Worm (Caenorhabditis elegans): ENCODE data around the gene Y75B8A.6.

Gene Y75B8A.6

DNA sequence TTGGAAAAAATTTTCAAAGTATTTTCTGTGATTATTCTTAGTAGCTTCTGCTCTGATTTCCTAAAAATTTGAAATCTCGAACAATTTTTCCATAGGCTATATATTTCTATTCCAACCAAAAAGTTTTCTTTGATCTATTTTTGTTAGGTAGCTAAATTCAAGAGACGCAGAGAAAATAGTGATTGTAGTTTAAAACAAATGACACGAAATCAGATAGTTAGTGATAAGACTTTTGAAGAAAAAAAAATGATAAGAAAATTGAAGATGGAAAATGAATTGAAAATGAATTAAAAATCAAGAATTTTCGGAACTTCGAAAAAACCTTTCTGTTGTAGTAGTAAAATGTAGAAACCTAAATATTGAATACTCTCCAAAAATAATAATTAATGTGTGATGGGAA lies 5.4 kb upstream of the Y75B8A.6 start:
- TF ChIP-seq R02D3.7 (tag; optimal IDR thresholded peaks at IDR 0.05) = no peak
- TF ChIP-seq nhr-77 (tag; optimal IDR thresholded peaks at IDR 0.05) = no peak
- TF ChIP-seq skn-1 (tag; optimal IDR thresholded peaks at IDR 0.05) = peak; percentile 29
- TF ChIP-seq Y55F3AM.14 (GFP tag; optimal IDR thresholded peaks at IDR 0.05) = no peak
- TF ChIP-seq gmeb-1 (tag; optimal IDR thresholded peaks at IDR 0.05) = no peak
- TF ChIP-seq fos-1 (tag; optimal IDR thresholded peaks at IDR 0.05) = peak; percentile 81
- TF ChIP-seq nhr-6 (tag; optimal IDR thresholded peaks at IDR 0.05) = no peak
- no peak for TF ChIP-seq peb-1 (tag; optimal IDR thresholded peaks at IDR 0.05)
- TF ChIP-seq aly-2 (tag; optimal IDR thresholded peaks at IDR 0.05) = no peak
- TF ChIP-seq ceh-82 (tag; optimal IDR thresholded peaks at IDR 0.05) = no peak
- peak; percentile 56 for TF ChIP-seq crh-2 (tag; optimal IDR thresholded peaks at IDR 0.05)
- TF ChIP-seq nhr-21 (tag; optimal IDR thresholded peaks at IDR 0.05) = no peak
- no peak for TF ChIP-seq alr-1 (tag; optimal IDR thresholded peaks at IDR 0.05)
- no peak for TF ChIP-seq lin-39 (tag; optimal IDR thresholded peaks at IDR 0.05)

DNA sequence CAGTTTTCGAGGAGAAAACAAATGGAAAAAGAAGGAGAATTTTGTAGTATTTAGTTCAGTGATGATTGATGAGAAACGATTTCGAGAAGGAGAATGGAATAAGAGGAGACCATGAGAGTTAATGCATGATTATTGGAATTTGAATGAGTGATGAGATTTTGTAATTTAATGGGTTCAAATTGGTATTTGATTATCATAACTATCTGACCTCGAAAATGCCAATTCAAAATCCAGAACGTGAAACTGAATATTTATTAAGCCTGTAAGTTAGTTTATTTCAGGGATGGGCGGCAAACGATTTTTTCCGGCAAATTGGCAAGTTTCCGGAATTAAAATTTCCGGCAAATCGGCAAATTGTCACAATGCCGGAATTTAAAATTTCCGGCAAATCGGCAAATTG lies 3.0 kb upstream of the Y75B8A.6 start:
- TF ChIP-seq snpc-4 (tag; optimal IDR thresholded peaks at IDR 0.05) (no peak), egl-27 (tag; optimal IDR thresholded peaks at IDR 0.05) (no peak), aly-2 (tag; optimal IDR thresholded peaks at IDR 0.05) (no peak), fos-1 (tag; optimal IDR thresholded peaks at IDR 0.05) (no peak), nhr-12 (tag; optimal IDR thresholded peaks at IDR 0.05) (no peak), ztf-11 (tag; optimal IDR thresholded peaks at IDR 0.05) (no peak), nhr-25 (tag; optimal IDR thresholded peaks at IDR 0.05) (no peak), ama-1 (optimal IDR thresholded peaks at IDR 0.05) (no peak), nhr-237 (tag; optimal IDR thresholded peaks at IDR 0.05) (no peak), unc-62 (GFP tag; optimal IDR thresholded peaks at IDR 0.05) (no peak), ceh-16 (tag; optimal IDR thresholded peaks at IDR 0.05) (no peak), lsy-2 (tag; optimal IDR thresholded peaks at IDR 0.05) (no peak), nhr-77 (tag; optimal IDR thresholded peaks at IDR 0.05) (no peak), nhr-6 (tag; optimal IDR thresholded peaks at IDR 0.05) (no peak)

DNA sequence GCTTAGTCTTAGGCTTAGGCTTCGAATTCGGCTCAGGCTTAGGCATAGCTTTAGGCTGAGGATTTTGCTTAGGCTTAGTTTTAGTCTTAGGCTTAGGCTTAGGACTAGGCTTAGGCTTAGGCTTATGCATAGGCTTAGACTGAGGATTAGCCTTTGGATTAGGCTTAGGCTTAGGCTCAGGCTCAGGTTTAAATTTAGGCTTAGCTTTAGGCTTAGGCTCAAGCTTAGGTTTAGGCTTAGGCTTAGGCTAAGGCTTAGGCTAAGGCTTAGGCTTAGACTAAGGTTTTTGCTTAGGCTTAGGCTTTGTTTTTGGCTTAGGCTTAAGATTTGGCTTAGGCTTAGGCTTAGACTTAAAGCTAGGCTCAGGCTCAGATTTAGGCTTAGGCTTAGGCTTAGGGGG lies 1.6 kb upstream of the Y75B8A.6 start:
- no peak for TF ChIP-seq alr-1 (tag; optimal IDR thresholded peaks at IDR 0.05)
- TF ChIP-seq ama-1 (optimal IDR thresholded peaks at IDR 0.05) = no peak
- TF ChIP-seq sma-3 (GFP tag; optimal IDR thresholded peaks at IDR 0.05) = no peak
- TF ChIP-seq gmeb-1 (tag; optimal IDR thresholded peaks at IDR 0.05) = no peak
- TF ChIP-seq lin-11 (tag; optimal IDR thresholded peaks at IDR 0.05) = no peak
- no peak for TF ChIP-seq F13H6.1 (tag; optimal IDR thresholded peaks at IDR 0.05)
- TF ChIP-seq ztf-11 (tag; optimal IDR thresholded peaks at IDR 0.05) = no peak
- no peak for TF ChIP-seq peb-1 (tag; optimal IDR thresholded peaks at IDR 0.05)
- no peak for TF ChIP-seq nhr-11 (tag; optimal IDR thresholded peaks at IDR 0.05)
- TF ChIP-seq lin-39 (tag; optimal IDR thresholded peaks at IDR 0.05) = no peak

DNA sequence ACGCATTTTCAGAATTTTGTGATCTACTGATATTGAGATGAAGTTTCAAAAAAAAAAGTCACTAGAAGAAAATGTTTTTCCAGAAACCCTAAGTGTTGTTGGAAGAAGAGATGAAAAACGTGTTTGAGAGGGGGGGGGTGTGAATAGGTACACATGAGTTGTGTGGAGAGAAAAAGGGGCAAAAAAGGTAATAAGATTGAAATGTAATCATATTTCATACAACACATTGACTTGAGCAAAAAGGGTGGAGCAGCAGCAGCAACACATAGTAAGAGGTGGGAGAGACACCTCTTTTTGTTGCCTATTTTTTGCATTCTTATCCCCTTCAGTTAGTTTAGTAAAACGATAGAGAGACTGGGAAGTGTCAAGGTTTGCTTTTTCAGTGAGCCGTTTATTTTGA lies 626 bp upstream of the Y75B8A.6 start:
- TF ChIP-seq aly-2 (tag; optimal IDR thresholded peaks at IDR 0.05) (no peak), blmp-1 (tag; optimal IDR thresholded peaks at IDR 0.05; ENCODE audit: insufficient read depth) (no peak)

DNA sequence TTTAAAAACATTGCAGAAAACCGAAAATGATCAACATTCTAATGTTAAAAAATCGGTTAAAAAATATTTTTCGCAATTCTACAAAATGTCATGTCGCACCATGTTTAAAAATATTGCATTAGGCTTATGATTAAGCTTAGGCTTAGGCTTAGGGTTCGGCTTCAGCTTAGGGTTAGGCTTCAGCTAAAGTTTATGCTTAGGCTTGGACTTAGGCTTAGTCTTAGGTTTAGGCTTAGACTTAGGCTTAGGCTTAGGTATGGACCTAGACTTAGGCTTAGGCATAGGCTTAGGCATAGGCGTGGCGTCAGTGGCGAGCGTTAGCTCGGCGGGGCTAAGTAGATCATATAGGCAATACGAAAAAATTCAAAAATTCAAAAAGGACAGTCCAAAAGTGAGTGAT lies 5.8 kb downstream of the Y75B8A.6 start:
- TF ChIP-seq sem-4 (tag; optimal IDR thresholded peaks at IDR 0.05) (no peak), peb-1 (tag; optimal IDR thresholded peaks at IDR 0.05) (no peak), blmp-1 (tag; optimal IDR thresholded peaks at IDR 0.05; ENCODE audit: insufficient read depth) (no peak), Y55F3AM.14 (GFP tag; optimal IDR thresholded peaks at IDR 0.05) (no peak), nhr-11 (tag; optimal IDR thresholded peaks at IDR 0.05) (no peak), ZK546.5 (tag; optimal IDR thresholded peaks at IDR 0.05) (no peak), nhr-21 (tag; optimal IDR thresholded peaks at IDR 0.05) (no peak), nhr-77 (tag; optimal IDR thresholded peaks at IDR 0.05) (no peak), ztf-1 (GFP tag; conservative IDR thresholded peaks at IDR 0.05) (no peak), lin-13 (GFP tag; optimal IDR thresholded peaks at IDR 0.05) (no peak), sma-9 (GFP tag; optimal IDR thresholded peaks at IDR 0.05) (no peak), sma-9 (tag; optimal IDR thresholded peaks at IDR 0.05) (no peak), ztf-11 (tag; optimal IDR thresholded peaks at IDR 0.05) (no peak), nhr-12 (tag; optimal IDR thresholded peaks at IDR 0.05) (no peak), nhr-25 (tag; optimal IDR thresholded peaks at IDR 0.05) (no peak)
